Fruit fly (Drosophila melanogaster): ENCODE data around the gene Idgf2.

The Idgf2 gene

DNA sequence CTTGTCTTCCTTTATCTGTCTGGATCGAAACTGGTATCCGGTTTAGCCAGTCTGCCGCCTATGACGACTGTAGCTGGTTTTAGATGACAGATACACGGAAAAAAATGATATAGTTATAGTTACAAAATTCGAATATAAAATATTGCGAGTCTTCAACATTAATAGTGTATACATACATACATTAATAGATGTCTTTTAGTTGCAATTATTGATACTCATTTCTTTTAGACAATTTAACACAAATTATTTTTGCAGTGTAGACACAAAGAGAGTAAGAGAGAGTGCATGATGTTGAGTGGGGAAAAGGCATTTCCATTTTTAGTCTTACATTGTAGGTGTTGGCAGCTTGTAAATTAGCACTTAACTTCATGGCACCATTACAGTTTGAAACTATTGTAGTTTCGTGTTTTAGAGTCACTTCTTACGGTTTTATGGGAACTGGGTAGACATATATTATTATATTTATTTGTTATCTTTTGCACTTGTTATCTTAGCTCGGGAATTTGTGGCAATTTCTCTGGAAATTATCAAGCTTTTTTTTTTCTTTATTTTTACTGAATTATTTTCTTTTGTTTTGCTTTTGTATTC, 48.2 kb downstream of the Idgf2 start (continued):
- no peak for TF ChIP-seq NFAT (GFP tag; IDR thresholded peaks at IDR 0.05)
- TF ChIP-seq eve (GFP tag; optimal IDR thresholded peaks at IDR 0.05): peak in 1 of 2 experiments; percentile 47
- TF ChIP-seq CG14965 (GFP tag; optimal IDR thresholded peaks at IDR 0.05; ENCODE audit: borderline replicate concordance): no peak
- TF ChIP-seq CG4820 (GFP tag; optimal IDR thresholded peaks at IDR 0.05): no peak
- no peak for TF ChIP-seq CG18599 (GFP tag; optimal IDR thresholded peaks at IDR 0.05)
- TF ChIP-seq wek (GFP tag; optimal IDR thresholded peaks at IDR 0.05): peak; percentile 74
- peak; percentile 92 for TF ChIP-seq CG12219 (GFP tag; optimal IDR thresholded peaks at IDR 0.05)
- no peak for TF ChIP-seq slp2 (GFP tag; optimal IDR thresholded peaks at IDR 0.05)
- peak; percentile 73 for TF ChIP-seq CG16815 (GFP tag; optimal IDR thresholded peaks at IDR 0.05)
- peak; percentile 80 for TF ChIP-seq ssp (GFP tag; IDR thresholded peaks at IDR 0.05)
- peak; percentile 60 for TF ChIP-seq disco-r (GFP tag; optimal IDR thresholded peaks at IDR 0.05)
- no peak for TF ChIP-seq B-H1 (GFP tag; IDR thresholded peaks at IDR 0.05)
- peak; percentile 83 for TF ChIP-seq CG10209 (GFP tag; optimal IDR thresholded peaks at IDR 0.05)
- TF ChIP-seq CG6175 (GFP tag; IDR thresholded peaks at IDR 0.05): no peak
- peak; percentile 73 for TF ChIP-seq fd3F (GFP tag; optimal IDR thresholded peaks at IDR 0.05)
- TF ChIP-seq knrl (GFP tag; IDR thresholded peaks at IDR 0.05; ENCODE audit: partially characterized antibody): no peak
- TF ChIP-seq CG10959 (GFP tag; IDR thresholded peaks at IDR 0.05): no peak
- TF ChIP-seq CG17912 (GFP tag; optimal IDR thresholded peaks at IDR 0.05): peak; percentile 42
- TF ChIP-seq MTF-1 (GFP tag; optimal IDR thresholded peaks at IDR 0.05; ENCODE audit: borderline replicate concordance): no peak
- TF ChIP-seq CG1233 (GFP tag; optimal IDR thresholded peaks at IDR 0.05): no peak
- peak; percentile 83 for TF ChIP-seq CG10366 (GFP tag; IDR thresholded peaks at IDR 0.05)
- no peak for TF ChIP-seq Ets65A (GFP tag)
- TF ChIP-seq Deaf1 (tag; optimal IDR thresholded peaks at IDR 0.05): no peak
- TF ChIP-seq Optix (GFP tag; IDR thresholded peaks at IDR 0.05): no peak
- no peak for TF ChIP-seq CG10274 (GFP tag; optimal IDR thresholded peaks at IDR 0.05)
- TF ChIP-seq br (optimal IDR thresholded peaks at IDR 0.05): no peak
- peak; percentile 84 for TF ChIP-seq Camta (GFP tag; optimal IDR thresholded peaks at IDR 0.05)
- TF ChIP-seq ro (GFP tag; IDR thresholded peaks at IDR 0.05): no peak
- TF ChIP-seq CG31365 (tag; optimal IDR thresholded peaks at IDR 0.05): no peak
- no peak for TF ChIP-seq tin (GFP tag; optimal IDR thresholded peaks at IDR 0.05)
- TF ChIP-seq Spps (tag; optimal IDR thresholded peaks at IDR 0.05): no peak
- TF ChIP-seq Tbp (GFP tag; optimal IDR thresholded peaks at IDR 0.05): no peak
- no peak for TF ChIP-seq trem (tag; optimal IDR thresholded peaks at IDR 0.05)
- no peak for TF ChIP-seq Bgb (GFP tag; IDR thresholded peaks at IDR 0.05; ENCODE audit: partially characterized antibody)
- peak; percentile 84 for TF ChIP-seq odd (GFP tag; optimal IDR thresholded peaks at IDR 0.05)
- TF ChIP-seq bbx (GFP tag; IDR thresholded peaks at IDR 0.05; ENCODE audit: partially characterized antibody): no peak
- TF ChIP-seq CG33557 (GFP tag; optimal IDR thresholded peaks at IDR 0.05): peak; percentile 92
- TF ChIP-seq Fer2 (tag; optimal IDR thresholded peaks at IDR 0.05): no peak
- no peak for TF ChIP-seq Opbp (GFP tag; IDR thresholded peaks at IDR 0.05; ENCODE audit: partially characterized antibody)
- TF ChIP-seq CG3281 (GFP tag; optimal IDR thresholded peaks at IDR 0.05): no peak
- TF ChIP-seq lmd (GFP tag; IDR thresholded peaks at IDR 0.05): peak; percentile 84
- peak; percentile 95 for TF ChIP-seq gsb-n (tag; optimal IDR thresholded peaks at IDR 0.05)
- peak; percentile 86 for TF ChIP-seq jing (GFP tag; optimal IDR thresholded peaks at IDR 0.05)
- no peak for TF ChIP-seq gfzf (GFP tag; optimal IDR thresholded peaks at IDR 0.05)
- TF ChIP-seq shn (GFP tag; optimal IDR thresholded peaks at IDR 0.05): peak; percentile 56
- TF ChIP-seq hth (optimal IDR thresholded peaks at IDR 0.05): no peak
- TF ChIP-seq klu (GFP tag; IDR thresholded peaks at IDR 0.05): peak; percentile 64
- peak; percentile 28 for TF ChIP-seq CG15073 (GFP tag; optimal IDR thresholded peaks at IDR 0.05)
- TF ChIP-seq Xrp1 (GFP tag; IDR thresholded peaks at IDR 0.05): no peak
- peak; percentile 82 for TF ChIP-seq H2.0 (GFP tag; IDR thresholded peaks at IDR 0.05)
- TF ChIP-seq CG6813 (GFP tag; optimal IDR thresholded peaks at IDR 0.05): no peak

All from whole organism, embryonic.